Fruit fly (Drosophila melanogaster) whole organism, wandering third instar larva: Measurements from ENCODE around the gene CG4278.

Experiments used
- Abd-B ChIP-seq: fragments of >200 bp; optimal IDR thresholded peaks from 2 replicates; lab custom pipeline; 2017; ENCODE audit warnings: missing biosample characterization, missing genetic modification characterization
- CG32264 ChIP-seq: fragments of 200-800 bp; sonication (Bioruptor generic); optimal IDR thresholded peaks from 2 replicates; lab custom pipeline; 2016; ENCODE audit warnings: missing biosample characterization, missing genetic modification characterization
- CG9705 ChIP-seq: fragments of 200-800 bp; sonication (Bioruptor generic); optimal IDR thresholded peaks from 2 replicates; lab custom pipeline; 2018; ENCODE audit warnings: missing biosample characterization, mild to moderate bottlenecking, missing genetic modification characterization
- CrebA ChIP-seq: fragments of 200-800 bp; sonication (Bioruptor generic); optimal IDR thresholded peaks from 2 replicates; lab custom pipeline; 2016; ENCODE audit warnings: missing biosample characterization, mild to moderate bottlenecking, missing genetic modification characterization, borderline replicate concordance
- Dfd ChIP-seq: fragments of >200 bp; optimal IDR thresholded peaks from 2 replicates; lab custom pipeline; 2017; ENCODE audit warnings: missing biosample characterization, missing genetic modification characterization
- Dif ChIP-seq: fragments of 200-275, 200-300 bp; sonication (Bioruptor generic); optimal IDR thresholded peaks from 2 replicates; lab custom pipeline; 2018; ENCODE audit warnings: missing biosample characterization, missing genetic modification characterization; ENCODE audit not compliant: partially characterized antibody
- GATAd ChIP-seq: sonication (Bioruptor generic); optimal IDR thresholded peaks from 2 replicates; lab custom pipeline; 2016; ENCODE audit warnings: missing biosample characterization, missing genetic modification characterization
- HLH106 ChIP-seq: fragments of 200-800 bp; optimal IDR thresholded peaks from 3 replicates; lab custom pipeline; 2019; ENCODE audit warnings: missing biosample characterization, mild to moderate bottlenecking, missing genetic modification characterization, moderate library complexity
- Hnf4 ChIP-seq: fragments of 200-800 bp; sonication (Bioruptor generic); optimal IDR thresholded peaks from 2 replicates; lab custom pipeline; 2016; ENCODE audit warnings: missing biosample characterization, mild to moderate bottlenecking, missing genetic modification characterization
- Hr78 ChIP-seq: fragments of >200 bp; optimal IDR thresholded peaks from 2 replicates; lab custom pipeline; 2017; ENCODE audit warnings: missing biosample characterization, missing genetic modification characterization
- Hr83 ChIP-seq: fragments of 200-300 bp; sonication (Bioruptor generic); optimal IDR thresholded peaks from 2 replicates; lab custom pipeline; 2016; ENCODE audit warnings: missing biosample characterization, mild to moderate bottlenecking, missing genetic modification characterization, moderate library complexity; ENCODE audit not compliant: poor library complexity, severe bottlenecking
- Jra ChIP-seq: sonication (Bioruptor generic); optimal IDR thresholded peaks from 2 replicates; lab custom pipeline; 2016; ENCODE audit warnings: missing biosample characterization, missing genetic modification characterization
- Mio ChIP-seq: sonication (Bioruptor generic); optimal IDR thresholded peaks from 2 replicates; lab custom pipeline; 2016; ENCODE audit warnings: missing biosample characterization, missing genetic modification characterization
- Myc ChIP-seq: fragments of >200 bp; optimal IDR thresholded peaks from 2 replicates; lab custom pipeline; 2017
- N ChIP-seq: fragments of >200 bp; optimal IDR thresholded peaks from 2 replicates; lab custom pipeline; 2018; ENCODE audit warnings: missing biosample characterization, missing external identifiers, missing genetic modification characterization
- OdsH ChIP-seq: fragments of 200-800 bp; sonication (Bioruptor generic); optimal IDR thresholded peaks from 2 replicates; lab custom pipeline; 2016; ENCODE audit warnings: missing biosample characterization, mild to moderate bottlenecking, missing genetic modification characterization
- Rel ChIP-seq, 2 experiments: fragments of 200-800 bp; sonication (Bioruptor generic) in 1 of 2; optimal IDR thresholded peaks; 2 replicates in 1 of 2; 3 replicates in 1 of 2; lab custom pipeline; 2016 to 2019; ENCODE audit warnings: mild to moderate bottlenecking in 2 of 2, missing biosample characterization in 2 of 2, missing genetic modification characterization in 2 of 2, moderate library complexity in 1 of 2
- Sp1 ChIP-seq: fragments of 200-800 bp; sonication (Bioruptor generic); optimal IDR thresholded peaks from 3 replicates; lab custom pipeline; 2019; ENCODE audit warnings: missing biosample characterization, mild to moderate bottlenecking, missing genetic modification characterization, moderate library complexity
- Vsx2 ChIP-seq: fragments of 200-300, 225-300 bp; sonication (Bioruptor generic); optimal IDR thresholded peaks from 2 replicates; lab custom pipeline; 2018; ENCODE audit warnings: missing biosample characterization, missing genetic modification characterization; ENCODE audit not compliant: partially characterized antibody
- br ChIP-seq: fragments of 200-800 bp; sonication (Bioruptor generic); optimal IDR thresholded peaks from 2 replicates; lab custom pipeline; 2016; ENCODE audit warnings: missing biosample characterization, missing genetic modification characterization
- brk ChIP-seq: fragments of 200-800 bp; sonication (Bioruptor generic); optimal IDR thresholded peaks from 2 replicates; lab custom pipeline; 2016; ENCODE audit warnings: missing biosample characterization, mild to moderate bottlenecking, missing genetic modification characterization
- dl ChIP-seq, 2 experiments: fragments of 175-275, 200-275 bp in 1 of 2; fragments of 200-275 bp in 1 of 2; sonication (Bioruptor generic); optimal IDR thresholded peaks; lab custom pipeline; 2018; ENCODE audit warnings: mild to moderate bottlenecking in 2 of 2, missing biosample characterization in 2 of 2, missing genetic modification characterization in 2 of 2, moderate library complexity in 2 of 2; ENCODE audit not compliant: partially characterized antibody in 2 of 2, insufficient read depth in 1 of 2
- dmrt93B ChIP-seq: fragments of 200-800 bp; sonication (Bioruptor generic); optimal IDR thresholded peaks from 2 replicates; lab custom pipeline; 2018; ENCODE audit warnings: missing biosample characterization, mild to moderate bottlenecking, missing genetic modification characterization
- dsf ChIP-seq: sonication (Bioruptor generic); optimal IDR thresholded peaks from 2 replicates; lab custom pipeline; 2016; ENCODE audit warnings: missing biosample characterization, missing genetic modification characterization, borderline replicate concordance
- ey ChIP-seq: fragments of 200-800 bp; sonication (Bioruptor generic); optimal IDR thresholded peaks from 2 replicates; lab custom pipeline; 2016; ENCODE audit warnings: missing biosample characterization, missing genetic modification characterization
- foxo ChIP-seq, 2 experiments: fragments of 200-800 bp; sonication (Bioruptor generic); optimal IDR thresholded peaks; 2 replicates in 1 of 2; 3 replicates in 1 of 2; lab custom pipeline; 2016 to 2017; ENCODE audit warnings: missing biosample characterization in 2 of 2, missing genetic modification characterization in 2 of 2
- fru ChIP-seq: fragments of 200-800 bp; sonication (Bioruptor generic); optimal IDR thresholded peaks from 3 replicates; lab custom pipeline; 2016; ENCODE audit warnings: missing biosample characterization, mild to moderate bottlenecking, missing genetic modification characterization
- h ChIP-seq: fragments of 200-800 bp; sonication (Bioruptor generic); optimal IDR thresholded peaks from 3 replicates; lab custom pipeline; 2016; ENCODE audit warnings: missing biosample characterization, mild to moderate bottlenecking, missing genetic modification characterization
- jim ChIP-seq: fragments of 175-275, 200-325 bp; sonication (Bioruptor generic); optimal IDR thresholded peaks from 2 replicates; lab custom pipeline; 2016; ENCODE audit warnings: missing biosample characterization, mild to moderate bottlenecking, missing genetic modification characterization
- lola ChIP-seq: fragments of >200 bp; optimal IDR thresholded peaks from 2 replicates; lab custom pipeline; 2017; ENCODE audit warnings: missing biosample characterization, missing genetic modification characterization
- pan ChIP-seq: fragments of >200 bp; optimal IDR thresholded peaks from 2 replicates; lab custom pipeline; 2017
- psq ChIP-seq: fragments of 200-800 bp; sonication (Bioruptor generic); optimal IDR thresholded peaks from 3 replicates; lab custom pipeline; 2017; ENCODE audit warnings: missing biosample characterization, mild to moderate bottlenecking, missing genetic modification characterization, moderate library complexity
- rgr ChIP-seq: fragments of 200-800 bp; sonication (Bioruptor generic); optimal IDR thresholded peaks from 3 replicates; lab custom pipeline; 2016; ENCODE audit warnings: missing biosample characterization, mild to moderate bottlenecking, missing genetic modification characterization
- sage ChIP-seq: fragments of 200-800 bp; sonication (Bioruptor generic); optimal IDR thresholded peaks from 2 replicates; lab custom pipeline; 2016; ENCODE audit warnings: missing biosample characterization, mild to moderate bottlenecking, missing genetic modification characterization
- sv ChIP-seq: fragments of 200-800 bp; sonication (Bioruptor generic); optimal IDR thresholded peaks from 3 replicates; lab custom pipeline; 2016; ENCODE audit warnings: missing biosample characterization, missing genetic modification characterization
- tai ChIP-seq: sonication (Bioruptor generic); optimal IDR thresholded peaks from 2 replicates; lab custom pipeline; 2016; ENCODE audit warnings: missing biosample characterization, missing genetic modification characterization
- usp ChIP-seq: fragments of >200 bp; optimal IDR thresholded peaks from 2 replicates; lab custom pipeline; 2017; ENCODE audit warnings: missing biosample characterization, missing genetic modification characterization
- woc ChIP-seq: sonication (Bioruptor generic); optimal IDR thresholded peaks from 2 replicates; lab custom pipeline; 2016; ENCODE audit warnings: missing biosample characterization, mild to moderate bottlenecking, missing genetic modification characterization

The CG4278 gene

DNA sequence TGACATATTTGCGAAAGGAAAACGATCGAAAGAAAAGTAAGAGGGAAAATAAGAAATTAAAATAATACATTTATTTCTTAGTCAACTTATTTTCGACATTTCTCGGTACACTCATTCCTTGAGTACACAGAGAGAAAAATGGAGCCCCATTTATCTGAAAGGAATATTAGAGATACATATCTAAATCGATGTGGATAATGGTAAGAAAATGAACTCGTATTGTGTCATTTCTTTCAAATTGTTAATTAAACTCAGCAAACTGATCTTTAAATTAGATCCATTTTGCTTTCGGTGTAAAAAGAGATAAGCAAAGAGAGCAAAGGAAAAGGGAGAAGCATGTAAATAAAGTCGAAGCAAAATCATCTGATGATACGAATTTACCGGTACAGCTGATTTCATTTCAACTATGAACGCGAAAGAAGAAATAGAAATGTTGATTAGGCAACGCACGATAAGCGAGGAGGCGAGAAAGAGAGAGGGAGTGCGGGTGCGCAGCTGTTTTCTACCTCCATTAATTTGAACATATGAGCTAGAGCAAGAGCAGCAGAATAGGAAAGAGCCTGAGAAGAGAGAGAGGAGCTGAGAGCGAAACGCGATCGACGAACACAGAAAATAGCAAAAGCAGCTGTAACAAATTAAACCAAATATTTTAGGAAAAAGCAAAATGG is 41.0 kb upstream of the CG4278 start (continued):
- TF ChIP-seq Jra (peak; percentile 60), dl (GFP tag; optimal IDR thresholded peaks at IDR 0.05; lab: Kevin White, UChicago; ENCODE audit: insufficient read depth in 1 of 2, partially characterized antibody in 2 of 2) (peak in 1 of 2 experiments; percentile 33), Sp1 (GFP tag; lab: Kevin White, UChicago) (peak; percentile 89), rgr (GFP tag; lab: Kevin White, UChicago) (peak; percentile 91), Hr78 (GFP tag; lab: Kevin White, UChicago) (no peak), N (GFP tag; lab: Kevin White, UChicago) (no peak)

DNA sequence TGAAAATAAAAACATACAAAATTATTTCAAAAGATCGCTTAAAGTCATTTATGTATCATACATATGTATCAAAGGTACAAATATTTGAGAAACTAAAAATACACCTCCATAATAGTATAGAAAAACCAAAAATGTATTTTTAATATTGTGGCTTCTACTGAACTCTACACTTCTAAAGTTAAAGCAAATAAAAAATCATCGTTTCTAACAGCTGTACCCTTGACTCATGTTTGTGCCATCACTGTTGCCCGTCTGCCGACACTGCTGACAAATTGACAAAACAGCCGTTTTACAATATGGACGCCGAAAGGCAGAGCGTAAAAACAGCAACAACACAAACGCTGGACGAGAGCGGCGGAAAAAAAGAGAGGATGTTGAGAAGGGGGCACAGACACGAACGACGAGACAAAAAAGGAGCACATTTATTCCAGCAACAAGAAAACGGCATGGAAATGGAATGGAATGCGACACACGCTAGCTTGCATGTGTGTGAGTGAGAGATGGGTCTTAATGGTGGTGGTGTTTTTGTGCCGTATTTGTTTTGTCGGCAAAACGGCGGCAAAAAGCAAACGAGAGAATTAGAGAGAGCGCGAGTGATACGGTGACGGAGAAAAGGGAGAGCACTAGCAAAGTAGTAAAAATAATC is 40.4 kb upstream of the CG4278 start:
- TF ChIP-seq dmrt93B (GFP tag; lab: Kevin White, UChicago) = peak; percentile 21
- peak; percentile 53 to 72 for TF ChIP-seq dl (GFP tag; optimal IDR thresholded peaks at IDR 0.05; lab: Kevin White, UChicago; ENCODE audit: insufficient read depth in 1 of 2, partially characterized antibody in 2 of 2)
- TF ChIP-seq Sp1 (GFP tag; lab: Kevin White, UChicago) = peak; percentile 51
- peak; percentile 63 for TF ChIP-seq h (GFP tag; lab: Kevin White, UChicago)
- TF ChIP-seq CG32264 = peak; percentile 40
- TF ChIP-seq Hr78 (GFP tag; lab: Kevin White, UChicago) = no peak
- peak; percentile 41 for TF ChIP-seq sv (GFP tag; lab: Kevin White, UChicago)
- TF ChIP-seq CG9705 (GFP tag; lab: Kevin White, UChicago) = no peak
- no peak for TF ChIP-seq woc
- TF ChIP-seq brk (GFP tag; lab: Kevin White, UChicago) = peak; percentile 72
- peak; percentile 42 for TF ChIP-seq dsf (GFP tag; lab: Kevin White, UChicago)
- no peak for TF ChIP-seq usp
- TF ChIP-seq sage (GFP tag; lab: Kevin White, UChicago) = peak; percentile 70
- no peak for TF ChIP-seq Myc (lab: Kevin White, UChicago)
- TF ChIP-seq Abd-B (GFP tag; lab: Kevin White, UChicago) = no peak
- TF ChIP-seq Hr83 (GFP tag; lab: Kevin White, UChicago) = peak; percentile 57
- TF ChIP-seq Mio = no peak
- TF ChIP-seq lola = no peak
- TF ChIP-seq Rel (GFP tag; optimal IDR thresholded peaks at IDR 0.05; lab: Kevin White, UChicago) = no peak
- TF ChIP-seq Rel (tag; optimal IDR thresholded peaks at IDR 0.05; lab: Kevin White, UChicago) = peak; percentile 44
- peak; percentile 69 for TF ChIP-seq fru (GFP tag; lab: Kevin White, UChicago)
- TF ChIP-seq OdsH (GFP tag; lab: Kevin White, UChicago) = peak; percentile 47
- TF ChIP-seq Dfd (GFP tag; lab: Kevin White, UChicago) = no peak
- peak; percentile 50 for TF ChIP-seq Jra
- TF ChIP-seq Dif (GFP tag; lab: Kevin White, UChicago) = peak; percentile 82
- peak; percentile 17 for TF ChIP-seq Hnf4 (GFP tag; lab: Kevin White, UChicago)
- TF ChIP-seq ey = peak; percentile 46
- peak; percentile 72 for TF ChIP-seq br (GFP tag; lab: Kevin White, UChicago)
- no peak for TF ChIP-seq pan
- TF ChIP-seq Vsx2 (GFP tag; lab: Kevin White, UChicago) = no peak
- TF ChIP-seq HLH106 (tag; lab: Kevin White, UChicago) = peak; percentile 59
- no peak for TF ChIP-seq tai (GFP tag; lab: Kevin White, UChicago)
- TF ChIP-seq CrebA = peak; percentile 86
- peak; percentile 61 to 74 for TF ChIP-seq foxo (GFP tag; optimal IDR thresholded peaks at IDR 0.05; lab: Kevin White, UChicago)
- TF ChIP-seq jim (GFP tag; lab: Kevin White, UChicago) = no peak
- TF ChIP-seq psq (GFP tag; lab: Kevin White, UChicago) = peak; percentile 93
- no peak for TF ChIP-seq N (GFP tag; lab: Kevin White, UChicago)
- no peak for TF ChIP-seq GATAd
- TF ChIP-seq rgr (GFP tag; lab: Kevin White, UChicago) = peak; percentile 70
